Fruit fly (Drosophila melanogaster) whole organism, embryonic: ENCODE data around the gene Tfb5.

Experiments
- Abd-B ChIP-seq: fragments of 200-800 bp; sonication (Bioruptor generic); optimal IDR thresholded peaks from 2 replicates; lab custom pipeline; 2018; ENCODE audit warnings: missing biosample characterization, mild to moderate bottlenecking, missing genetic modification characterization, moderate library complexity
- Adf1 ChIP-seq: fragments of 200-800 bp; sonication (Bioruptor generic); IDR thresholded peaks from 2 replicates; pipeline ENCODE4 v1.3.6; 2022; ENCODE audit warnings: missing biosample characterization, missing genetic modification characterization
- BEAF-32 ChIP-seq: fragments of 200-800 bp; sonication (Bioruptor generic); optimal IDR thresholded peaks from 3 replicates; lab custom pipeline; 2017; ENCODE audit warnings: missing biosample characterization, missing genetic modification characterization, mild to moderate bottlenecking, moderate library complexity, missing genetic modification reagents
- BtbVII ChIP-seq: fragments of 200-800 bp; sonication (Bioruptor generic); optimal IDR thresholded peaks from 3 replicates; lab custom pipeline; 2017; ENCODE audit warnings: missing biosample characterization, mild to moderate bottlenecking, missing genetic modification characterization
- CG10431 ChIP-seq: fragments of 200-800 bp; sonication (Bioruptor generic); optimal IDR thresholded peaks from 3 replicates; lab custom pipeline; 2018; ENCODE audit warnings: missing biosample characterization, mild to moderate bottlenecking, missing genetic modification characterization
- CG11723 ChIP-seq: fragments of 200-800 bp; sonication (Bioruptor generic); optimal IDR thresholded peaks from 2 replicates; lab custom pipeline; 2017; ENCODE audit warnings: missing biosample characterization, mild to moderate bottlenecking, missing genetic modification characterization
- CG12236 ChIP-seq: fragments of 200-800 bp; sonication (Bioruptor generic); optimal IDR thresholded peaks from 2 replicates; lab custom pipeline; 2016; ENCODE audit warnings: missing biosample characterization, missing genetic modification characterization
- CG12391 ChIP-seq: fragments of 200-800 bp; sonication (Bioruptor generic); optimal IDR thresholded peaks from 3 replicates; lab custom pipeline; 2018; ENCODE audit warnings: missing biosample characterization, mild to moderate bottlenecking, missing genetic modification characterization, moderate library complexity
- CG34376 ChIP-seq: fragments of 200-800 bp; sonication (Bioruptor generic); optimal IDR thresholded peaks from 2 replicates; lab custom pipeline; 2018; ENCODE audit warnings: missing biosample characterization, mild to moderate bottlenecking, missing genetic modification characterization
- CG42726 ChIP-seq: fragments of 200-800 bp; sonication (Bioruptor generic); IDR thresholded peaks from 2 replicates; pipeline ENCODE4 v1.3.6; 2022; ENCODE audit warnings: missing biosample characterization, missing genetic modification characterization; ENCODE audit not compliant: partially characterized antibody
- CG4282 ChIP-seq: fragments of 200-800 bp; sonication (Bioruptor generic); optimal IDR thresholded peaks from 2 replicates; lab custom pipeline; 2016; ENCODE audit warnings: missing biosample characterization, missing genetic modification characterization
- CG7271 ChIP-seq: fragments of 200-800 bp; sonication (Bioruptor generic); optimal IDR thresholded peaks from 2 replicates; lab custom pipeline; 2018; ENCODE audit warnings: missing biosample characterization, mild to moderate bottlenecking, missing genetic modification characterization, moderate library complexity
- CG9797 ChIP-seq: fragments of 200-800 bp; sonication (Bioruptor generic); optimal IDR thresholded peaks from 3 replicates; lab custom pipeline; 2018; ENCODE audit warnings: missing biosample characterization, mild to moderate bottlenecking, missing genetic modification characterization
- D ChIP-seq, 2 experiments: fragments of 200-800 bp in 1 of 2; fragments of >200 bp in 1 of 2; sonication (Bioruptor generic) in 1 of 2; optimal IDR thresholded peaks; 2 replicates in 1 of 2; 3 replicates in 1 of 2; lab custom pipeline; 2017; ENCODE audit warnings: mild to moderate bottlenecking in 1 of 2, missing biosample characterization in 1 of 2, missing genetic modification characterization in 1 of 2, missing genetic modification reagents in 1 of 2
- Dbx ChIP-seq: fragments of 200-800 bp; sonication (Bioruptor generic); IDR thresholded peaks from 3 replicates; pipeline ENCODE4 v1.3.6; 2022; ENCODE audit warnings: missing biosample characterization, missing genetic modification characterization
- Dll ChIP-seq: fragments of 200-800 bp; sonication (Bioruptor generic); IDR thresholded peaks from 4 replicates; pipeline ENCODE4 v1.3.6; 2022; ENCODE audit warnings: missing biosample characterization, missing genetic modification characterization; ENCODE audit not compliant: partially characterized antibody
- E2f1 ChIP-seq: fragments of 200-800 bp; sonication (Bioruptor generic); IDR thresholded peaks from 2 replicates; pipeline ENCODE4 v1.3.6; 2022; ENCODE audit warnings: missing biosample characterization, missing genetic modification characterization
- HHEX ChIP-seq: fragments of 200-800 bp; sonication (Bioruptor generic); optimal IDR thresholded peaks from 3 replicates; lab custom pipeline; 2017; ENCODE audit warnings: missing biosample characterization, mild to moderate bottlenecking, missing genetic modification characterization, missing genetic modification reagents
- Hand ChIP-seq: fragments of 200-800 bp; sonication (Bioruptor generic); optimal IDR thresholded peaks from 2 replicates; lab custom pipeline; 2017; ENCODE audit warnings: mild to moderate bottlenecking, missing biosample characterization, missing genetic modification reagents, missing genetic modification characterization
- Lim3 ChIP-seq: fragments of 200-800 bp; sonication (Bioruptor generic); IDR thresholded peaks from 2 replicates; pipeline ENCODE4 v1.3.6; 2022; ENCODE audit warnings: missing biosample characterization, missing genetic modification characterization
- Mad ChIP-seq: fragments of 200-800 bp; sonication (Bioruptor generic); optimal IDR thresholded peaks from 2 replicates; lab custom pipeline; 2016; ENCODE audit warnings: missing biosample characterization, missing genetic modification characterization
- Nf-YC ChIP-seq: fragments of 200-800 bp; optimal IDR thresholded peaks from 3 replicates; lab custom pipeline; 2019; ENCODE audit warnings: missing biosample characterization, mild to moderate bottlenecking, missing genetic modification characterization, moderate library complexity
- Pdp1 ChIP-seq, 2 experiments: fragments of 200-800 bp; sonication (Bioruptor generic); optimal IDR thresholded peaks; 3 replicates each; lab custom pipeline; 2016; ENCODE audit warnings: missing biosample characterization in 2 of 2, missing genetic modification characterization in 2 of 2, mild to moderate bottlenecking in 1 of 2, moderate library complexity in 1 of 2
- Spps ChIP-seq: fragments of 200-800 bp; sonication (Bioruptor generic); optimal IDR thresholded peaks from 2 replicates; lab custom pipeline; 2018; ENCODE audit warnings: missing biosample characterization, mild to moderate bottlenecking, missing genetic modification characterization
- TFAM ChIP-seq: fragments of 200-800 bp; sonication (Bioruptor generic); optimal IDR thresholded peaks from 2 replicates; lab custom pipeline; 2017; ENCODE audit warnings: missing biosample characterization, missing genetic modification characterization, inconsistent platforms
- Trl ChIP-seq, 3 experiments: fragments of >200 bp in 2 of 3; fragments of 200-800 bp in 1 of 3; sonication (Bioruptor generic) in 1 of 3; optimal IDR thresholded peaks; 2 replicates in 1 of 3; 3 replicates in 2 of 3; lab custom pipeline; 2016 to 2017; ENCODE audit warnings: missing biosample characterization in 1 of 3, missing genetic modification characterization in 1 of 3
- YL-1 ChIP-seq: fragments of 200-800 bp; sonication (Bioruptor generic); optimal IDR thresholded peaks from 3 replicates; lab custom pipeline; 2017; ENCODE audit warnings: missing biosample characterization, mild to moderate bottlenecking, missing genetic modification characterization
- chm ChIP-seq: fragments of 200-800 bp; sonication (Bioruptor generic); IDR thresholded peaks from 2 replicates; pipeline ENCODE4 v1.3.6; 2022; ENCODE audit warnings: missing biosample characterization, missing genetic modification characterization
- ci ChIP-seq: fragments of 200-800 bp; sonication (Bioruptor generic); IDR thresholded peaks from 3 replicates; pipeline ENCODE4 v1.3.6; 2022; ENCODE audit warnings: missing biosample characterization, missing genetic modification characterization
- dpn ChIP-seq, 2 experiments: fragments of 200-800 bp; sonication (Bioruptor generic); optimal IDR thresholded peaks; 3 replicates each; lab custom pipeline; 2016; ENCODE audit warnings: missing biosample characterization in 2 of 2, missing genetic modification characterization in 2 of 2
- fd64A ChIP-seq: fragments of 200-800 bp; sonication (Bioruptor generic); optimal IDR thresholded peaks from 3 replicates; lab custom pipeline; 2018; ENCODE audit warnings: missing biosample characterization, mild to moderate bottlenecking, missing genetic modification characterization
- fd96Cb ChIP-seq: fragments of 200-800 bp; sonication (Bioruptor generic); optimal IDR thresholded peaks from 2 replicates; lab custom pipeline; 2018; ENCODE audit warnings: missing biosample characterization, mild to moderate bottlenecking, missing genetic modification characterization, moderate library complexity
- fru ChIP-seq: fragments of >200 bp; optimal IDR thresholded peaks from 2 replicates; lab custom pipeline; 2017
- fu2 ChIP-seq: fragments of 200-800 bp; sonication (Bioruptor generic); optimal IDR thresholded peaks from 2 replicates; lab custom pipeline; 2016; ENCODE audit warnings: missing biosample characterization, missing genetic modification characterization
- gt ChIP-seq: fragments of 200-800 bp; sonication (Bioruptor generic); IDR thresholded peaks from 2 replicates; pipeline ENCODE4 v1.3.6; 2022; ENCODE audit warnings: missing biosample characterization, missing genetic modification characterization
- insv ChIP-seq, 2 experiments: fragments of 200-800 bp; sonication (Bioruptor generic); optimal IDR thresholded peaks; 3 replicates each; lab custom pipeline; 2016 to 2018; ENCODE audit warnings: missing biosample characterization in 2 of 2, missing genetic modification characterization in 2 of 2
- inv ChIP-seq: fragments of 200-800 bp; sonication (Bioruptor generic); IDR thresholded peaks from 2 replicates; pipeline ENCODE4 v1.3.6; 2022; ENCODE audit warnings: missing biosample characterization, missing genetic modification characterization; ENCODE audit not compliant: partially characterized antibody
- jumu ChIP-seq: fragments of 200-800 bp; sonication (Bioruptor generic); optimal IDR thresholded peaks from 3 replicates; lab custom pipeline; 2016; ENCODE audit warnings: missing biosample characterization, missing genetic modification characterization
- knrl ChIP-seq: fragments of 200-800 bp; sonication (Bioruptor generic); IDR thresholded peaks from 3 replicates; pipeline ENCODE4 v1.3.6; 2022; ENCODE audit warnings: missing biosample characterization, missing genetic modification characterization; ENCODE audit not compliant: partially characterized antibody
- lab ChIP-seq: fragments of 200-800 bp; sonication (Bioruptor generic); optimal IDR thresholded peaks from 3 replicates; lab custom pipeline; 2017; ENCODE audit warnings: missing biosample characterization, missing genetic modification characterization, mild to moderate bottlenecking, moderate library complexity, missing genetic modification reagents
- odd ChIP-seq: fragments of 200-800 bp; sonication (Bioruptor generic); optimal IDR thresholded peaks from 2 replicates; lab custom pipeline; 2017; ENCODE audit warnings: missing biosample characterization, mild to moderate bottlenecking, missing genetic modification characterization
- pan ChIP-seq, 4 experiments: fragments of >200 bp in 3 of 4; fragments of 200-800 bp in 1 of 4; sonication (Bioruptor generic) in 1 of 4; optimal IDR thresholded peaks in 3 of 4; IDR thresholded peaks in 1 of 4; 2 replicates each; pipeline versions ENCODE4 v1.3.6 to Lab custom; 2017 to 2022; ENCODE audit warnings: missing biosample characterization in 2 of 4, missing genetic modification characterization in 2 of 4, mixed read lengths in 1 of 4
- pb ChIP-seq: fragments of 200-800 bp; sonication (Bioruptor generic); optimal IDR thresholded peaks from 3 replicates; lab custom pipeline; 2016; ENCODE audit warnings: missing biosample characterization, missing genetic modification characterization
- ssp ChIP-seq: fragments of 200-800 bp; sonication (Bioruptor generic); IDR thresholded peaks from 2 replicates; pipeline ENCODE4 v1.3.6; 2022; ENCODE audit warnings: missing biosample characterization, missing genetic modification characterization
- stwl ChIP-seq: fragments of 200-800 bp; sonication (Bioruptor generic); optimal IDR thresholded peaks from 3 replicates; lab custom pipeline; 2018; ENCODE audit warnings: missing biosample characterization, mild to moderate bottlenecking, missing genetic modification characterization, moderate library complexity
- twi ChIP-seq: fragments of 200-800 bp; optimal IDR thresholded peaks from 2 replicates; lab custom pipeline; 2019; ENCODE audit warnings: missing biosample characterization, mild to moderate bottlenecking, missing genetic modification characterization, moderate library complexity
- zfh2 ChIP-seq: fragments of 200-800 bp; sonication (Bioruptor generic); optimal IDR thresholded peaks from 2 replicates; lab custom pipeline; 2016; ENCODE audit warnings: missing biosample characterization, missing genetic modification characterization

Gene Tfb5

dm6 chr2L:4973731-4974415 is 36.8 kb downstream of the Tfb5 start, which contains the start of gene mRpL28:
Gene mRpL28, plus strand, starts transcription at chr2L:4973976.
- no peak for TF ChIP-seq fu2 (GFP tag; lab: Kevin White, UChicago)
- no peak for TF ChIP-seq CG42726 (GFP tag; lab: Robert Waterston, UW)
- no peak for TF ChIP-seq Spps (tag; lab: Kevin White, UChicago)
- TF ChIP-seq chm (GFP tag; lab: Robert Waterston, UW) = peak; percentile 20; the same call in 1 of the 2 replicates
- TF ChIP-seq odd (GFP tag; lab: Kevin White, UChicago) = no peak
- no peak for TF ChIP-seq HHEX (GFP tag; lab: Kevin White, UChicago)
- no peak for TF ChIP-seq Dbx (GFP tag; lab: Robert Waterston, UW)
- TF ChIP-seq knrl (GFP tag; lab: Robert Waterston, UW) = no peak
- peak; percentile 40 for TF ChIP-seq Nf-YC (tag; lab: Kevin White, UChicago)
- TF ChIP-seq fru = no peak
- TF ChIP-seq fd64A (GFP tag; lab: Kevin White, UChicago) = no peak
- no peak for TF ChIP-seq zfh2 (GFP tag; lab: Kevin White, UChicago)
- TF ChIP-seq CG34376 = peak; percentile 19
- no peak for TF ChIP-seq fd96Cb (tag; lab: Kevin White, UChicago)
- TF ChIP-seq CG4282 (GFP tag; lab: Kevin White, UChicago) = no peak
- TF ChIP-seq Trl (optimal IDR thresholded peaks at IDR 0.05; lab: Kevin White, UChicago) = no peak
- TF ChIP-seq Trl (GFP tag; optimal IDR thresholded peaks at IDR 0.05; lab: Kevin White, UChicago) = peak; percentile 15
- TF ChIP-seq ci (GFP tag; lab: Robert Waterston, UW) = 0 out of 3 replicates have a peak, but pooled peaks have one; percentile 56
- TF ChIP-seq CG12236 (GFP tag; lab: Kevin White, UChicago) = no peak
- TF ChIP-seq Abd-B (GFP tag; lab: Kevin White, UChicago) = no peak
- TF ChIP-seq CG7271 (tag; lab: Kevin White, UChicago) = no peak
- no peak for TF ChIP-seq jumu (GFP tag; lab: Kevin White, UChicago)
- no peak for TF ChIP-seq twi
- peak; percentile 18 for TF ChIP-seq Mad (GFP tag; lab: Kevin White, UChicago)
- no peak; the same call in 1 of the 2 replicates for TF ChIP-seq Adf1 (GFP tag; lab: Robert Waterston, UW)
- peak in 1 of 2 experiments; percentile 97 for TF ChIP-seq Pdp1 (GFP tag; optimal IDR thresholded peaks at IDR 0.05; lab: Kevin White, UChicago)
- peak; percentile 1 for TF ChIP-seq CG10431 (GFP tag; lab: Kevin White, UChicago)
- peak; percentile 46; the same call in 1 of the 4 replicates for TF ChIP-seq Dll (GFP tag; lab: Robert Waterston, UW)
- TF ChIP-seq CG11723 (GFP tag; lab: Kevin White, UChicago) = no peak
- peak; percentile 21 for TF ChIP-seq CG9797 (GFP tag; lab: Kevin White, UChicago)
- no peak for TF ChIP-seq pb
- no peak for TF ChIP-seq pan (optimal IDR thresholded peaks at IDR 0.05; lab: Kevin White, UChicago)
- no peak for TF ChIP-seq pan (GFP tag; optimal IDR thresholded peaks at IDR 0.05 in 1 of 2, IDR thresholded peaks at IDR 0.05 in 1 of 2)
- peak; percentile 19; the same call in 1 of the 2 replicates for TF ChIP-seq inv
- TF ChIP-seq D (optimal IDR thresholded peaks at IDR 0.05; lab: Kevin White, UChicago) = no peak
- no peak for TF ChIP-seq D (GFP tag; optimal IDR thresholded peaks at IDR 0.05; lab: Kevin White, UChicago)
- peak; percentile 92 for TF ChIP-seq stwl
- peak; percentile 14 for TF ChIP-seq BtbVII (GFP tag; lab: Kevin White, UChicago)
- TF ChIP-seq E2f1 (GFP tag; lab: Robert Waterston, UW) = no peak
- TF ChIP-seq insv (GFP tag; optimal IDR thresholded peaks at IDR 0.05; lab: Kevin White, UChicago) = no peak
- no peak for TF ChIP-seq dpn (GFP tag; optimal IDR thresholded peaks at IDR 0.05; lab: Kevin White, UChicago)
- TF ChIP-seq gt (GFP tag; lab: Robert Waterston, UW) = no peak
- TF ChIP-seq Hand (GFP tag; lab: Kevin White, UChicago) = no peak
- no peak for TF ChIP-seq ssp (GFP tag; lab: Robert Waterston, UW)
- no peak for TF ChIP-seq Lim3 (GFP tag; lab: Robert Waterston, UW)
- no peak for TF ChIP-seq lab (GFP tag; lab: Kevin White, UChicago)
- TF ChIP-seq TFAM (GFP tag; lab: Kevin White, UChicago) = no peak
- TF ChIP-seq YL-1 (GFP tag; lab: Kevin White, UChicago) = peak; percentile 89
- TF ChIP-seq BEAF-32 (GFP tag; lab: Kevin White, UChicago) = peak; percentile 40
- TF ChIP-seq CG12391 (tag; lab: Kevin White, UChicago) = peak; percentile 40
